Worm (Caenorhabditis elegans): ENCODE measurements around the gene ptr-24.

ptr-24 gene

ce11 chrX:13353530-13353929 is 15.7 kb downstream of the ptr-24 start (continued):
- TF ChIP-seq madf-9 (GFP tag; conservative IDR thresholded peaks at IDR 0.05) (no peak), mxl-2 (GFP tag; conservative IDR thresholded peaks at IDR 0.05) (peak; percentile 99), unc-62 (GFP tag; optimal IDR thresholded peaks at IDR 0.05 in 1 of 2) (peak in 1 of 2 experiments; percentile 85), unc-62 (tag; optimal IDR thresholded peaks at IDR 0.05) (no peak), ama-1 (optimal IDR thresholded peaks at IDR 0.05) (no peak), nhr-11 (tag; optimal IDR thresholded peaks at IDR 0.05) (peak; percentile 57), tra-1 (GFP tag; IDR thresholded peaks at IDR 0.05) (peak; percentile 63; the same call in 1 of the 2 replicates), snpc-1.2 (GFP tag; IDR thresholded peaks at IDR 0.05) (no peak), mdl-1 (tag; optimal IDR thresholded peaks at IDR 0.05) (peak; percentile 39 to 85), ZK337.2 (GFP tag; IDR thresholded peaks at IDR 0.05) (no peak), hif-1 (tag; optimal IDR thresholded peaks at IDR 0.05) (peak; percentile 18 to 75), T20F7.1 (GFP tag; optimal IDR thresholded peaks at IDR 0.05) (no peak), lsy-2 (tag; optimal IDR thresholded peaks at IDR 0.05) (peak; percentile 54 to 71), lir-3 (tag; optimal IDR thresholded peaks at IDR 0.05) (no peak), aha-1 (tag) (peak; percentile 97), pha-4 (GFP tag; IDR thresholded peaks at IDR 0.05) (no peak), pha-4 (tag; optimal IDR thresholded peaks at IDR 0.05) (peak; percentile 20), Y105C5A.15 (GFP tag; IDR thresholded peaks at IDR 0.05) (no peak), zag-1 (tag; optimal IDR thresholded peaks at IDR 0.05) (no peak), dmd-8 (GFP tag; IDR thresholded peaks at IDR 0.05) (no peak), nhr-25 (tag; optimal IDR thresholded peaks at IDR 0.05; ENCODE audit: borderline replicate concordance, insufficient read depth) (peak; percentile 57), T26A8.4 (GFP tag; IDR thresholded peaks at IDR 0.05) (peak; percentile 52)

- TF ChIP-seq tra-1 (GFP tag; IDR thresholded peaks at IDR 0.05) (peak; percentile 32; the same call in 1 of the 2 replicates), nhr-42 (GFP tag; IDR thresholded peaks at IDR 0.05) (no peak), dmd-9 (GFP tag; IDR thresholded peaks at IDR 0.05) (no peak), Y5F2A.4 (GFP tag; optimal IDR thresholded peaks at IDR 0.05) (no peak), fkh-10 (GFP tag; optimal IDR thresholded peaks at IDR 0.05) (no peak), rbr-2 (tag; optimal IDR thresholded peaks at IDR 0.05) (no peak), ztf-11 (tag; optimal IDR thresholded peaks at IDR 0.05) (no peak), mxl-2 (GFP tag; conservative IDR thresholded peaks at IDR 0.05) (peak; percentile 62; the same call in 1 of the 2 replicates), nhr-237 (tag; optimal IDR thresholded peaks at IDR 0.05) (no peak), nhr-77 (tag; optimal IDR thresholded peaks at IDR 0.05) (peak; percentile 11), lin-38 (GFP tag; IDR thresholded peaks at IDR 0.05) (no peak), nhr-25 (tag; optimal IDR thresholded peaks at IDR 0.05; ENCODE audit: borderline replicate concordance, insufficient read depth) (no peak), ceh-62 (tag; optimal IDR thresholded peaks at IDR 0.05) (no peak), nhr-48 (tag; optimal IDR thresholded peaks at IDR 0.05) (peak; percentile 94), hif-1 (tag; optimal IDR thresholded peaks at IDR 0.05) (peak in 1 of 2 experiments; percentile 78), daf-16 (GFP tag; optimal IDR thresholded peaks at IDR 0.05) (peak in 1 of 2 experiments; percentile 21), daf-16 (tag; optimal IDR thresholded peaks at IDR 0.05) (peak; percentile 61), T26A8.4 (GFP tag; IDR thresholded peaks at IDR 0.05) (no peak; the same call in 1 of the 2 replicates), T20F7.1 (GFP tag; optimal IDR thresholded peaks at IDR 0.05) (peak; percentile 9), hlh-30 (tag; optimal IDR thresholded peaks at IDR 0.05; ENCODE audit: insufficient read depth) (peak; percentile 80), sdz-12 (GFP tag; optimal IDR thresholded peaks at IDR 0.05) (no peak), mes-2 (tag; optimal IDR thresholded peaks at IDR 0.05; ENCODE audit: poor library complexity, severe bottlenecking) (peak; percentile 23), ztf-7 (tag; optimal IDR thresholded peaks at IDR 0.05) (peak; percentile 68), mdl-1 (tag; optimal IDR thresholded peaks at IDR 0.05) (peak in 1 of 2 experiments; percentile 57), mep-1 (tag; optimal IDR thresholded peaks at IDR 0.05) (peak; percentile 43), nhr-10 (tag; optimal IDR thresholded peaks at IDR 0.05) (no peak), lin-1 (GFP tag; IDR thresholded peaks at IDR 0.05) (peak; percentile 29; the same call in 1 of the 2 replicates), ama-1 (optimal IDR thresholded peaks at IDR 0.05) (peak; percentile 26), spr-3 (GFP tag; optimal IDR thresholded peaks at IDR 0.05) (no peak), dve-1 (tag; optimal IDR thresholded peaks at IDR 0.05; ENCODE audit: insufficient read depth) (peak; percentile 73), lin-15B (tag; optimal IDR thresholded peaks at IDR 0.05) (no peak), arid-1 (GFP tag; conservative IDR thresholded peaks at IDR 0.05) (no peak), ceh-82 (tag; optimal IDR thresholded peaks at IDR 0.05) (no peak), dmd-6 (GFP tag; IDR thresholded peaks at IDR 0.05) (peak; percentile 86), aha-1 (tag) (peak; percentile 98), madf-9 (GFP tag; conservative IDR thresholded peaks at IDR 0.05) (no peak)
These were observed 17.0 kb downstream of the ptr-24 start for ce11 chrX:13354672-13355407.
